Fruit fly (Drosophila melanogaster) whole organism: ENCODE data around the gene CG14658.

Experiments
- EcR ChIP-seq, 2 experiments: fragments of >200 bp; optimal IDR thresholded peaks; 2 replicates each; lab custom pipeline; 2017; ENCODE audit warnings: missing biosample characterization in 2 of 2, missing genetic modification characterization in 2 of 2, missing genetic modification reagents in 2 of 2
- pan ChIP-seq: fragments of >200 bp; optimal IDR thresholded peaks from 2 replicates; lab custom pipeline; 2017
- psq ChIP-seq: fragments of >200 bp; optimal IDR thresholded peaks from 2 replicates; lab custom pipeline; 2017

dm6 chr3R:4873756-4874155 lies 43.4 kb upstream of the CG14658 start:
- TF ChIP-seq pan (lab: Kevin White, UChicago) (no peak), psq (no peak), EcR (GFP tag; optimal IDR thresholded peaks at IDR 0.05; lab: Kevin White, UChicago) (no peak)
